Worm (Caenorhabditis elegans): ENCODE data around the gene apc-17.

Gene apc-17

ce11 chrII:11097154-11097887 lies 10.6 kb upstream of the apc-17 start, which contains the start of the genes rpl-36.A and nuo-1:
Gene rpl-36.A (minus strand): TSS chrII:11097204.
Gene nuo-1 (plus strand): TSS chrII:11097837.
- peak; percentile 45 for TF ChIP-seq elt-2 (tag; optimal IDR thresholded peaks at IDR 0.05)
- TF ChIP-seq ztf-4 (tag; optimal IDR thresholded peaks at IDR 0.05) = no peak
- no peak for TF ChIP-seq fkh-2 (tag; optimal IDR thresholded peaks at IDR 0.05)
- no peak for TF ChIP-seq ztf-11 (tag; optimal IDR thresholded peaks at IDR 0.05)
- TF ChIP-seq jun-1 (tag; optimal IDR thresholded peaks at IDR 0.05) = peak; percentile 31
- TF ChIP-seq nhr-11 (tag; optimal IDR thresholded peaks at IDR 0.05) = no peak
- TF ChIP-seq lin-15B (tag; optimal IDR thresholded peaks at IDR 0.05) = peak; percentile 92
- TF ChIP-seq ceh-28 (tag; optimal IDR thresholded peaks at IDR 0.05) = peak; percentile 41
- peak; percentile 41 for TF ChIP-seq nhr-43 (tag; optimal IDR thresholded peaks at IDR 0.05; ENCODE audit: poor library complexity, severe bottlenecking)
- TF ChIP-seq lsy-12 (tag; optimal IDR thresholded peaks at IDR 0.05) = peak; percentile 41
- peak; percentile 83 for TF ChIP-seq skn-1 (tag; optimal IDR thresholded peaks at IDR 0.05)
- peak; percentile 45 for TF ChIP-seq R02D3.7 (tag; optimal IDR thresholded peaks at IDR 0.05)
- no peak for TF ChIP-seq unc-62 (GFP tag; optimal IDR thresholded peaks at IDR 0.05)
- TF ChIP-seq ama-1 (optimal IDR thresholded peaks at IDR 0.05) = peak; percentile 47
- peak; percentile 79 for TF ChIP-seq hmg-11 (tag; optimal IDR thresholded peaks at IDR 0.05)
- TF ChIP-seq nhr-237 (tag; optimal IDR thresholded peaks at IDR 0.05) = no peak
- no peak for TF ChIP-seq egl-27 (tag; optimal IDR thresholded peaks at IDR 0.05)
- TF ChIP-seq fkh-10 (GFP tag; optimal IDR thresholded peaks at IDR 0.05) = peak; percentile 17
- no peak for TF ChIP-seq ceh-82 (tag; optimal IDR thresholded peaks at IDR 0.05)
- no peak for TF ChIP-seq mdl-1 (tag; optimal IDR thresholded peaks at IDR 0.05)
- no peak for TF ChIP-seq daf-12 (tag; optimal IDR thresholded peaks at IDR 0.05)
- peak; percentile 83 for TF ChIP-seq nhr-25 (tag; optimal IDR thresholded peaks at IDR 0.05)
- TF ChIP-seq snpc-4 (tag; optimal IDR thresholded peaks at IDR 0.05) = peak; percentile 80
- peak; percentile 33 for TF ChIP-seq pqm-1 (tag; optimal IDR thresholded peaks at IDR 0.05)
- TF ChIP-seq nhr-76 (tag; optimal IDR thresholded peaks at IDR 0.05) = peak; percentile 21
- TF ChIP-seq unc-39 (tag; optimal IDR thresholded peaks at IDR 0.05) = no peak
- TF ChIP-seq pha-4 (tag; optimal IDR thresholded peaks at IDR 0.05) = peak; percentile 96
- peak; percentile 96 for TF ChIP-seq lin-39 (tag; optimal IDR thresholded peaks at IDR 0.05)
- peak; percentile 96 for TF ChIP-seq egl-5 (tag; optimal IDR thresholded peaks at IDR 0.05)
- peak; percentile 97 for TF ChIP-seq nfya-1 (tag; optimal IDR thresholded peaks at IDR 0.05; ENCODE audit: insufficient read depth)
- peak; percentile 92 for TF ChIP-seq nhr-23 (tag; optimal IDR thresholded peaks at IDR 0.05)

- no peak for TF ChIP-seq nhr-28 (tag; optimal IDR thresholded peaks at IDR 0.05)
- TF ChIP-seq pha-4 (tag; optimal IDR thresholded peaks at IDR 0.05) = no peak
These were observed 8.1 kb upstream of the apc-17 start, which contains the start of gene C09H10.4 for ce11 chrII:11099841-11100240. Gene C09H10.4 (plus strand): TSS chrII:11100141.

ce11 chrII:11101171-11101570 lies 6.8 kb upstream of the apc-17 start:
- TF ChIP-seq nhr-25 (tag; optimal IDR thresholded peaks at IDR 0.05) = no peak

DNA sequence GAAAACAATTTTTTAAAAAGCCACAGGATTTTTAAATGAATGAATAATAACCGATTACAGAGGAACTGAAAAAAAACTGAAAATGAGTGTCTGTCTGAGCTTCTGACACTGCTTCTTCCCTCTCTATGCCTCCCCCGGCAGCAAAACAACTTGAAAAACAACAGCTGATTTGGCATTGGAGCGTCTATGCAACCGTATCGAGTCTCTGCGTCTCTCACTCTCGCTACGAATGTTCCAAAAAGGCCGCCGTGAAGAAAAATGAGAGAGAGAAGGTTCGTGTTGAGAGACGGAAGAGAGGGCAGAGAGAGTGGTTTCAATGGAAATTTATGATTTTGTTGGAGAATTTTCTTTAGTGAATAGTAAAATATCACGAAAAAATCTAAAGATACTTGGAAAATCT lies 4.9 kb upstream of the apc-17 start:
- TF ChIP-seq unc-62 (GFP tag; optimal IDR thresholded peaks at IDR 0.05) (no peak), elt-2 (tag; optimal IDR thresholded peaks at IDR 0.05) (peak; percentile 48), sea-2 (GFP tag; optimal IDR thresholded peaks at IDR 0.05) (no peak), nfya-1 (tag; optimal IDR thresholded peaks at IDR 0.05; ENCODE audit: insufficient read depth) (peak; percentile 76), fkh-10 (GFP tag; optimal IDR thresholded peaks at IDR 0.05) (no peak), nhr-12 (tag; optimal IDR thresholded peaks at IDR 0.05) (no peak), nhr-23 (tag; optimal IDR thresholded peaks at IDR 0.05) (peak; percentile 72), mdl-1 (tag; optimal IDR thresholded peaks at IDR 0.05) (no peak), jun-1 (tag; optimal IDR thresholded peaks at IDR 0.05) (no peak), nhr-11 (tag; optimal IDR thresholded peaks at IDR 0.05) (no peak), ama-1 (optimal IDR thresholded peaks at IDR 0.05) (no peak), egl-5 (tag; optimal IDR thresholded peaks at IDR 0.05) (peak; percentile 80), fos-1 (tag; optimal IDR thresholded peaks at IDR 0.05) (no peak), nhr-76 (tag; optimal IDR thresholded peaks at IDR 0.05) (no peak), fkh-2 (tag; optimal IDR thresholded peaks at IDR 0.05) (no peak), ZK546.5 (tag; optimal IDR thresholded peaks at IDR 0.05) (no peak), tbx-2 (tag; optimal IDR thresholded peaks at IDR 0.05) (no peak), lin-39 (tag; optimal IDR thresholded peaks at IDR 0.05) (peak; percentile 79), daf-12 (tag; optimal IDR thresholded peaks at IDR 0.05) (no peak), R02D3.7 (tag; optimal IDR thresholded peaks at IDR 0.05) (no peak), aly-2 (tag; optimal IDR thresholded peaks at IDR 0.05) (no peak), elt-1 (tag; optimal IDR thresholded peaks at IDR 0.05) (no peak), ceh-9 (tag; optimal IDR thresholded peaks at IDR 0.05) (no peak), nhr-28 (tag; optimal IDR thresholded peaks at IDR 0.05) (no peak), hmg-11 (tag; optimal IDR thresholded peaks at IDR 0.05) (peak; percentile 11), nhr-67 (tag; optimal IDR thresholded peaks at IDR 0.05) (no peak), ztf-11 (tag; optimal IDR thresholded peaks at IDR 0.05) (no peak), egl-27 (tag; optimal IDR thresholded peaks at IDR 0.05) (no peak), ceh-28 (tag; optimal IDR thresholded peaks at IDR 0.05) (no peak), nhr-25 (tag; optimal IDR thresholded peaks at IDR 0.05) (peak; percentile 83), lin-15B (tag; optimal IDR thresholded peaks at IDR 0.05) (peak; percentile 82), skn-1 (tag; optimal IDR thresholded peaks at IDR 0.05) (no peak), elt-3 (tag; optimal IDR thresholded peaks at IDR 0.05) (no peak), nhr-43 (tag; optimal IDR thresholded peaks at IDR 0.05; ENCODE audit: poor library complexity, severe bottlenecking) (no peak), nhr-77 (tag; optimal IDR thresholded peaks at IDR 0.05) (no peak), ztf-4 (tag; optimal IDR thresholded peaks at IDR 0.05) (no peak)

Data from whole organism, L3 larva.